Worm (Caenorhabditis elegans) whole organism, L3 larva: Measurements from ENCODE around the gene zmp-1.

Source experiments
- R02D3.7 ChIP-seq: fragments of 150-350 bp; optimal IDR thresholded peaks from 2 replicates; lab custom pipeline; 2014; ENCODE audit warnings: missing biosample characterization, missing genetic modification characterization
- ZK546.5 ChIP-seq: sonication (generic microtip); optimal IDR thresholded peaks from 2 replicates; lab custom pipeline; 2017; ENCODE audit warnings: missing biosample characterization, missing genetic modification characterization
- aly-2 ChIP-seq: fragments of 150-350 bp; optimal IDR thresholded peaks from 2 replicates; lab custom pipeline; 2014; ENCODE audit warnings: missing biosample characterization, missing genetic modification characterization
- ama-1 ChIP-seq: fragments of 150-350 bp; optimal IDR thresholded peaks from 2 replicates; lab custom pipeline; 2018
- ceh-16 ChIP-seq: sonication (generic microtip); optimal IDR thresholded peaks from 2 replicates; lab custom pipeline; 2017; ENCODE audit warnings: missing biosample characterization, missing genetic modification characterization
- ceh-28 ChIP-seq: fragments of 150-350 bp; optimal IDR thresholded peaks from 2 replicates; lab custom pipeline; 2014; ENCODE audit warnings: missing biosample characterization, missing genetic modification reagents, missing genetic modification characterization
- ceh-82 ChIP-seq: fragments of 150-350 bp; optimal IDR thresholded peaks from 2 replicates; lab custom pipeline; 2014; ENCODE audit warnings: missing biosample characterization, missing genetic modification characterization
- ceh-9 ChIP-seq: sonication (generic microtip); optimal IDR thresholded peaks from 2 replicates; lab custom pipeline; 2018; ENCODE audit warnings: missing biosample characterization, missing genetic modification characterization
- daf-12 ChIP-seq: fragments of 150-350 bp; optimal IDR thresholded peaks from 2 replicates; lab custom pipeline; 2014; ENCODE audit warnings: missing biosample characterization, missing genetic modification reagents, missing genetic modification characterization
- egl-27 ChIP-seq: sonication (generic microtip); optimal IDR thresholded peaks from 4 replicates; lab custom pipeline; 2017; ENCODE audit warnings: missing biosample characterization, missing genetic modification reagents, missing genetic modification characterization
- egl-5 ChIP-seq: fragments of 150-350 bp; optimal IDR thresholded peaks from 2 replicates; lab custom pipeline; 2017; ENCODE audit warnings: missing biosample characterization, missing genetic modification reagents, missing genetic modification characterization, inconsistent platforms
- elt-2 ChIP-seq: sonication (generic microtip); optimal IDR thresholded peaks from 2 replicates; lab custom pipeline; 2016; ENCODE audit warnings: missing genetic modification reagents, mild to moderate bottlenecking, missing genetic modification characterization, missing compliant biosample characterization
- elt-3 ChIP-seq, 3 experiments: fragments of 150-350 bp in 1 of 3; sonication (generic microtip) in 2 of 3; optimal IDR thresholded peaks; 2 replicates in 2 of 3; 4 replicates in 1 of 3; lab custom pipeline; 2014 to 2017; ENCODE audit warnings: missing biosample characterization in 3 of 3, missing genetic modification characterization in 3 of 3
- fkh-10 ChIP-seq: sonication (generic microtip); optimal IDR thresholded peaks from 2 replicates; lab custom pipeline; 2017; ENCODE audit warnings: missing biosample characterization, missing genetic modification reagents, missing genetic modification characterization
- fkh-2 ChIP-seq: fragments of 150-350 bp; optimal IDR thresholded peaks from 2 replicates; lab custom pipeline; 2014; ENCODE audit warnings: missing biosample characterization, missing genetic modification reagents, missing genetic modification characterization
- fos-1 ChIP-seq: fragments of 150-350 bp; optimal IDR thresholded peaks from 2 replicates; lab custom pipeline; 2014; ENCODE audit warnings: missing biosample characterization, missing genetic modification characterization
- jun-1 ChIP-seq: fragments of 150-350 bp; optimal IDR thresholded peaks from 2 replicates; lab custom pipeline; 2014; ENCODE audit warnings: missing biosample characterization, missing genetic modification reagents, missing genetic modification characterization
- lin-39 ChIP-seq: fragments of 150-350 bp; optimal IDR thresholded peaks from 2 replicates; lab custom pipeline; 2018; ENCODE audit warnings: missing biosample characterization, missing genetic modification reagents, missing genetic modification characterization
- lsy-12 ChIP-seq: sonication (generic microtip); optimal IDR thresholded peaks from 2 replicates; lab custom pipeline; 2016; ENCODE audit warnings: mild to moderate bottlenecking, missing genetic modification characterization, missing compliant biosample characterization
- mdl-1 ChIP-seq: fragments of 150-350 bp; optimal IDR thresholded peaks from 2 replicates; lab custom pipeline; 2014; ENCODE audit warnings: missing biosample characterization, missing genetic modification characterization
- mml-1 ChIP-seq: fragments of 150-350 bp; sonication (generic microtip); optimal IDR thresholded peaks from 3 replicates; lab custom pipeline; 2014; ENCODE audit warnings: missing biosample characterization, missing genetic modification characterization
- nfya-1 ChIP-seq: sonication (generic microtip); optimal IDR thresholded peaks from 2 replicates; lab custom pipeline; 2017; ENCODE audit warnings: missing genetic modification characterization, mild to moderate bottlenecking, missing compliant biosample characterization, antibody characterized with exemption, moderate library complexity; ENCODE audit not compliant: insufficient read depth
- nhr-12 ChIP-seq: fragments of 150-350 bp; optimal IDR thresholded peaks from 2 replicates; lab custom pipeline; 2014; ENCODE audit warnings: missing biosample characterization, missing genetic modification characterization
- nhr-23 ChIP-seq: fragments of 150-350 bp; optimal IDR thresholded peaks from 2 replicates; lab custom pipeline; 2014; ENCODE audit warnings: missing biosample characterization, missing genetic modification reagents, missing genetic modification characterization
- nhr-237 ChIP-seq: fragments of 150-350 bp; optimal IDR thresholded peaks from 2 replicates; lab custom pipeline; 2014; ENCODE audit warnings: missing biosample characterization, missing genetic modification characterization
- nhr-25 ChIP-seq: sonication (generic microtip); optimal IDR thresholded peaks from 2 replicates; lab custom pipeline; 2017; ENCODE audit warnings: missing biosample characterization, missing genetic modification characterization
- nhr-43 ChIP-seq: sonication (generic microtip); optimal IDR thresholded peaks from 2 replicates; lab custom pipeline; 2016; ENCODE audit warnings: mild to moderate bottlenecking, missing genetic modification characterization, missing compliant biosample characterization; ENCODE audit not compliant: poor library complexity, severe bottlenecking
- pha-4 ChIP-seq: fragments of 150-350 bp; optimal IDR thresholded peaks from 2 replicates; lab custom pipeline; 2014; ENCODE audit warnings: missing biosample characterization, missing genetic modification reagents, missing genetic modification characterization
- pqm-1 ChIP-seq: fragments of 150-350 bp; optimal IDR thresholded peaks from 2 replicates; lab custom pipeline; 2017; ENCODE audit warnings: missing biosample characterization, missing genetic modification characterization, inconsistent platforms
- sea-2 ChIP-seq: fragments of 150-350 bp; sonication (generic microtip); optimal IDR thresholded peaks from 4 replicates; lab custom pipeline; 2014; ENCODE audit warnings: missing biosample characterization, missing genetic modification reagents, missing genetic modification characterization
- skn-1 ChIP-seq: fragments of 150-350 bp; optimal IDR thresholded peaks from 2 replicates; lab custom pipeline; 2014; ENCODE audit warnings: missing biosample characterization, missing genetic modification characterization
- tbx-2 ChIP-seq: sonication (generic microtip); optimal IDR thresholded peaks from 2 replicates; lab custom pipeline; 2016; ENCODE audit warnings: mild to moderate bottlenecking, missing genetic modification characterization, missing compliant biosample characterization
- unc-39 ChIP-seq: sonication (generic microtip); optimal IDR thresholded peaks from 4 replicates; lab custom pipeline; 2017; ENCODE audit warnings: missing biosample characterization, missing genetic modification characterization
- unc-62 ChIP-seq: fragments of 150-350 bp; sonication (generic microtip); optimal IDR thresholded peaks from 4 replicates; lab custom pipeline; 2014; ENCODE audit warnings: missing biosample characterization, missing genetic modification reagents, missing genetic modification characterization
- zag-1 ChIP-seq: fragments of 150-350 bp; optimal IDR thresholded peaks from 2 replicates; lab custom pipeline; 2014; ENCODE audit warnings: missing biosample characterization, missing genetic modification characterization
- ztf-11 ChIP-seq: fragments of 150-350 bp; optimal IDR thresholded peaks from 2 replicates; lab custom pipeline; 2014; ENCODE audit warnings: missing biosample characterization, missing genetic modification characterization
- ztf-4 ChIP-seq: fragments of 150-350 bp; optimal IDR thresholded peaks from 2 replicates; lab custom pipeline; 2014; ENCODE audit warnings: missing biosample characterization, missing genetic modification characterization

zmp-1 gene

ce11 chrIII:5925724-5926123 is 7.0 kb downstream of the zmp-1 start, which contains the start of the genes dnc-2 and bcl-7 (continued):
- peak; percentile 82 for TF ChIP-seq pha-4
- TF ChIP-seq ZK546.5 (tag; lab: Kevin White, UChicago), result no peak
- TF ChIP-seq fkh-2, result no peak
- TF ChIP-seq mml-1 (tag; lab: Kevin White, UChicago), result no peak
- no peak for TF ChIP-seq R02D3.7 (tag; lab: Kevin White, UChicago)
- no peak for TF ChIP-seq nhr-12
- no peak for TF ChIP-seq aly-2
- TF ChIP-seq ztf-11 (tag; lab: Kevin White, UChicago), result no peak
- TF ChIP-seq lin-39 (tag; lab: Kevin White, UChicago), result peak; percentile 65

- no peak for TF ChIP-seq sea-2 (GFP tag; lab: Kevin White, UChicago)
- no peak for TF ChIP-seq pqm-1
- peak; percentile 74 for TF ChIP-seq nhr-25 (tag; lab: Kevin White, UChicago)
- TF ChIP-seq elt-2 (tag; lab: Kevin White, UChicago), result no peak
- TF ChIP-seq nhr-43 (tag; lab: Kevin White, UChicago), result peak; percentile 68
- TF ChIP-seq ceh-28, result no peak
- TF ChIP-seq nhr-23 (tag; lab: Kevin White, UChicago), result peak; percentile 74
These were observed 10.5 kb downstream of the zmp-1 start for ce11 chrIII:5922236-5922635.

ce11 chrIII:5921067-5921678 is 11.6 kb downstream of the zmp-1 start:
- TF ChIP-seq aly-2 (no peak), nhr-23 (tag; lab: Kevin White, UChicago) (peak; percentile 84), nfya-1 (tag; lab: Kevin White, UChicago) (no peak), ceh-82 (tag; lab: Kevin White, UChicago) (no peak), ceh-28 (no peak), mdl-1 (tag; lab: Kevin White, UChicago) (no peak), egl-5 (tag; lab: Kevin White, UChicago) (no peak), tbx-2 (tag; lab: Kevin White, UChicago) (peak; percentile 13), fkh-10 (GFP tag; lab: Kevin White, UChicago) (no peak), egl-27 (tag; lab: Kevin White, UChicago) (no peak), fkh-2 (no peak), ztf-4 (tag; lab: Kevin White, UChicago) (no peak), fos-1 (tag; lab: Kevin White, UChicago) (no peak), unc-62 (GFP tag; lab: Kevin White, UChicago) (no peak), nhr-25 (tag; lab: Kevin White, UChicago) (peak; percentile 80), mml-1 (tag; lab: Kevin White, UChicago) (no peak), zag-1 (tag; lab: Kevin White, UChicago) (no peak), jun-1 (no peak), elt-3 (tag; optimal IDR thresholded peaks at IDR 0.05; lab: Kevin White, UChicago) (peak in 2 of 3 experiments; percentile 89 to 92), nhr-43 (tag; lab: Kevin White, UChicago) (peak; percentile 92), nhr-237 (tag; lab: Kevin White, UChicago) (no peak), ceh-9 (tag; lab: Kevin White, UChicago) (no peak), daf-12 (tag; lab: Kevin White, UChicago) (no peak), sea-2 (GFP tag; lab: Kevin White, UChicago) (no peak), unc-39 (tag; lab: Kevin White, UChicago) (no peak), lin-39 (tag; lab: Kevin White, UChicago) (no peak), pha-4 (no peak), nhr-12 (no peak), ceh-16 (no peak), ama-1 (lab: Kevin White, UChicago) (peak; percentile 66), skn-1 (no peak), lsy-12 (tag; lab: Kevin White, UChicago) (no peak)
